Worm (Caenorhabditis elegans): ENCODE measurements around the gene F09G2.1.

The F09G2.1 gene

DNA sequence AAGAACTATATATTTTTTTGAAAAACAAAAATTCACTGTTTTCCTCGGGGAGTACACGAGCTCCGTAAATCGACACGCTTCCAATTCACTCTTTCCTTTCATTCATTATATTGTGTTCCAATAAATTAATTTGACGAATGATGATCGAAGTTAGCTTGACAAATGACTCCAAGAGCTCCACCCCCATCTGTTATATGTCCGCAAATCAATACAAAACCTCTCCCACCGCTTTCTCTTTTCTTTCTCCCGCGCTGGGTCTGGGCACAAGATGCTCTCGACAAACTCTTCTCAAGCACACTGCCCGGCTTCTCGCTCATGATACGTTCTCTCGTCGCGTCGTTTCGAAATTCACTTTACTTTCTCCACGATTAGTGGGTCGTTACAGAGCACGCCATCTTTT is 23.9 kb downstream of the F09G2.1 start, which contains the start of gene C13F10.1 (continued):
- TF ChIP-seq hmg-20 (GFP tag; IDR thresholded peaks at IDR 0.05) (no peak), atf-7 (tag; optimal IDR thresholded peaks at IDR 0.05) (no peak), Y56A3A.18 (GFP tag; IDR thresholded peaks at IDR 0.05) (no peak), pha-4 (tag; optimal IDR thresholded peaks at IDR 0.05) (no peak), dox-1 (GFP tag; IDR thresholded peaks at IDR 0.05) (no peak), B0035.1 (tag; optimal IDR thresholded peaks at IDR 0.05) (no peak)

DNA sequence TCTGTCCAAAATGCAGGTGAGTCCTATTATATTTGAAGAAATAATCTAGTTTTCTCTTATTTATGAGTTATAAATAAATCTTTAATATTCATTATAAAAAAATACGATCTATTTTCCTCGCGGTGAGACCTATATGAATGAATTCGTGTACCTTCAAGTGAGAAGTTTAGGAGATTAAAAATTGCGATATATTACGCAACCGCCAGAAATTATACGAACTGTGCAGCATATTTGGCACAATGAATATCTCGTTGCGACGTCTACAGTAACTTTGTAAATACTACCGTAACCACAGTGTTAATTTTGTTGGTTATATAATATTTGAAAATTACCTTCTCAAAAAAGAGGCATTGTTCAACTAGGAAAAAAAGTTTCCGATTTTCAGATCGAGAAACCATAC is 24.3 kb downstream of the F09G2.1 start:
- TF ChIP-seq F10E7.11 (tag; optimal IDR thresholded peaks at IDR 0.05) (no peak), aptf-2 (GFP tag; conservative IDR thresholded peaks at IDR 0.05) (no peak), rcor-1 (GFP tag; IDR thresholded peaks at IDR 0.05) (no peak), chd-7 (tag; optimal IDR thresholded peaks at IDR 0.05) (no peak), F39B2.1 (GFP tag; IDR thresholded peaks at IDR 0.05) (no peak), Y53G8AR.9 (GFP tag; conservative IDR thresholded peaks at IDR 0.05) (no peak), sea-2 (GFP tag; IDR thresholded peaks at IDR 0.05) (no peak), rec-8 (tag; optimal IDR thresholded peaks at IDR 0.05) (no peak), Y53F4B.3 (GFP tag; IDR thresholded peaks at IDR 0.05) (no peak)

DNA sequence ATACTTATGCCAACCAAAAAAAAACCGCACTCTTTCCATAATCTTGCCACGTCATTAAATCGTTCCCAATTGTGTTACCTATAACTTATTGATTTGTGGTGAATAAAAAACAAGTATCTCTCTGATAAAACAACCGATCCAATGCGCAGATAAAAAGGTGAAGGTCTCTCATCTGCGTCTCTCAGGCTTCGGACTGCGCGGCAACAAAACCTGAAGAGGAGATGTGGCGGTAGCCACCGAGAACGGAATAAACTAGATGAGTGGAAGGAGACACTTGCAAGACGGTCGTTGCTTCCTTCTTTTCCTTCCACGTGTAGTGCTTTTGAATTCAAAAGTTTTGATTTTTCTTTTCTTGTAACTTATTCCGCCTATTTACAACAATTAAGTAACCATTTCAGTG is 24.9 kb downstream of the F09G2.1 start, which contains the start of gene fkb-3:
Gene fkb-3, plus strand, starts transcription at position 277 of the 400 bp plus-strand sequence.
- TF ChIP-seq F57C9.4 (tag; optimal IDR thresholded peaks at IDR 0.05) (no peak), sdz-38 (tag; optimal IDR thresholded peaks at IDR 0.05) (no peak), madf-10 (tag; optimal IDR thresholded peaks at IDR 0.05) (no peak), T26A5.8 (tag; optimal IDR thresholded peaks at IDR 0.05) (no peak)

DNA sequence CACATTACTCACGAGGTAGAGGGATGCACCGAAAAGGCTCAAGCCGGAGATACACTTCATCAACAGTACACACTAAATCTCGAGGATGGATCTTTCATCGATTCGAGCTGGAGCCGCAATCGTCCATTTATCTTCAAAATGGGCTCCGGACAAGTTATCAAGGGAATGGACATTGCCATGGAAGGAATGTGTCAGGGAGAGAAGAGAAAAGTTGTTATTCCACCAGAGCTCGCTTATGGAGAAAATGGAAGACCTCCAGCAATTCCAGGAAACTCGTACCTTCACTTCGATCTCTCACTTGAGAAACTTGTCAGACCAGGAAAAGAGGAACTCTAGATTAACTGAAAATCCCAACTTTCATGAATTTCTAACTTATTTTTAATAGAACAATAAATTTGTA is 25.9 kb downstream of the F09G2.1 start:
- TF ChIP-seq ZK185.1 (tag; optimal IDR thresholded peaks at IDR 0.05; ENCODE audit: poor library complexity, severe bottlenecking), result peak; percentile 18
- TF ChIP-seq attf-6 (GFP tag; IDR thresholded peaks at IDR 0.05), result 0 out of 2 replicates have a peak, but pooled peaks have one; percentile 23
- no peak for TF ChIP-seq ama-1 (optimal IDR thresholded peaks at IDR 0.05)
- TF ChIP-seq ama-1 (GFP tag; optimal IDR thresholded peaks at IDR 0.05), result no peak
- 0 out of 2 replicates have a peak, but pooled peaks have one; percentile 41 for TF ChIP-seq Y56A3A.18 (GFP tag; IDR thresholded peaks at IDR 0.05)

DNA sequence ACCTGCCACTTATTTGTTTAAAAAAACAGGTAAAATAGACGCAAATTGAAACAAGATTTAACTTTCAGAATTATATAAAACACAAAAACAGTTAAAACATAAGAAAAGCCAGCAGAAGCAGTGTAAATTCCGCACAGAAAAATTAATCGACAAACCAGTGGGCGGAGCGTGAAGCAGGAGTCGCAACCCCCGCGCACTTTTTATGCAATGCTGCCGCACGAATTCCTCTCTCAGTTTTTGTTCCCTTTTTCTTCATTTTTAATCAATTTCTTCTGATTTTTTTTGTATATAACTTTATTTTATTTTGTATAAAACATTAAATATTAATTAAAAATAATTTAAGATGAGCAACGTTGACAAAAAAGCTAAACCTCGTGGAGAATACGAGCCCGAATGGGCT is 30.8 kb downstream of the F09G2.1 start, which contains the start of the genes gei-6 and krr-1:
Gene gei-6, minus strand, starts transcription at position 2 of the 400 bp plus-strand sequence.
Gene krr-1, plus strand, starts transcription at position 344 of the 400 bp plus-strand sequence.
- no peak for TF ChIP-seq aptf-3 (GFP tag; IDR thresholded peaks at IDR 0.05)
- TF ChIP-seq tbx-9 (tag; optimal IDR thresholded peaks at IDR 0.05; ENCODE audit: borderline replicate concordance), result no peak
- no peak for TF ChIP-seq lin-40 (tag; optimal IDR thresholded peaks at IDR 0.05)
- TF ChIP-seq nhr-179 (tag; optimal IDR thresholded peaks at IDR 0.05), result no peak
- TF ChIP-seq nhr-90 (tag; optimal IDR thresholded peaks at IDR 0.05), result no peak
- TF ChIP-seq B0035.1 (tag; optimal IDR thresholded peaks at IDR 0.05), result no peak
- no peak for TF ChIP-seq F55B11.4 (tag; optimal IDR thresholded peaks at IDR 0.05; ENCODE audit: borderline replicate concordance, insufficient read depth)
- no peak for TF ChIP-seq akir-1 (GFP tag; optimal IDR thresholded peaks at IDR 0.05)
- TF ChIP-seq lir-1 (GFP tag; conservative IDR thresholded peaks at IDR 0.05), result no peak
- TF ChIP-seq athp-1 (tag; optimal IDR thresholded peaks at IDR 0.05), result no peak
- peak; percentile 60 for TF ChIP-seq attf-5 (GFP tag; optimal IDR thresholded peaks at IDR 0.05)
- peak; percentile 14 for TF ChIP-seq lin-54 (GFP tag; optimal IDR thresholded peaks at IDR 0.05)
- peak; percentile 73 for TF ChIP-seq F23B12.7 (tag; optimal IDR thresholded peaks at IDR 0.05; ENCODE audit: insufficient read depth)
- TF ChIP-seq somi-1 (GFP tag; optimal IDR thresholded peaks at IDR 0.05), result no peak
- TF ChIP-seq ztf-6 (GFP tag; IDR thresholded peaks at IDR 0.05), result no peak
- peak; percentile 34 for TF ChIP-seq rpc-1 (optimal IDR thresholded peaks at IDR 0.05)
- TF ChIP-seq rpc-1 (tag; optimal IDR thresholded peaks at IDR 0.05), result no peak
- TF ChIP-seq F39B2.1 (GFP tag; IDR thresholded peaks at IDR 0.05), result no peak
- no peak for TF ChIP-seq mel-28 (tag; optimal IDR thresholded peaks at IDR 0.05; ENCODE audit: borderline replicate concordance)
- no peak for TF ChIP-seq F37B4.10 (GFP tag; IDR thresholded peaks at IDR 0.05)
- TF ChIP-seq C06A6.2 (GFP tag; conservative IDR thresholded peaks at IDR 0.05), result no peak
- peak; percentile 9 for TF ChIP-seq snpc-4 (GFP tag; optimal IDR thresholded peaks at IDR 0.05)
- peak in 2 of 4 experiments; percentile 2 to 17 for TF ChIP-seq snpc-4 (tag; optimal IDR thresholded peaks at IDR 0.05)
- no peak for TF ChIP-seq sdz-38 (tag; optimal IDR thresholded peaks at IDR 0.05)
